Worm (Caenorhabditis elegans) whole organism, young adult: Measurements from ENCODE around the gene Y59C2A.2.

ENCODE experiments used
- B0336.3 ChIP-seq: fragments of 200-800 bp; sonication (Bioruptor generic); IDR thresholded peaks from 2 replicates; pipeline ENCODE4 v1.3.6; 2022; ENCODE audit warnings: missing genetic modification characterization, missing compliant biosample characterization
- D2030.7 ChIP-seq: fragments of 200-800 bp; sonication (Bioruptor generic); IDR thresholded peaks from 2 replicates; pipeline ENCODE4 v1.3.6; 2022; ENCODE audit warnings: missing genetic modification reagents, missing genetic modification characterization, missing compliant biosample characterization
- F57A8.1 ChIP-seq: fragments of 200-800 bp; sonication (Bioruptor generic); optimal IDR thresholded peaks from 2 replicates; lab custom pipeline; 2018; ENCODE audit warnings: mild to moderate bottlenecking, missing genetic modification characterization, moderate library complexity, missing compliant biosample characterization
- T07F8.4 ChIP-seq: sonication (generic microtip); optimal IDR thresholded peaks from 2 replicates; lab custom pipeline; 2016; ENCODE audit warnings: mild to moderate bottlenecking, missing genetic modification characterization, moderate library complexity, missing compliant biosample characterization
- ama-1 ChIP-seq, 3 experiments: fragments of 150-350 bp in 1 of 3; sonication (generic microtip) in 2 of 3; optimal IDR thresholded peaks; 2 replicates each; lab custom pipeline; 2014 to 2018; ENCODE audit warnings: missing biosample characterization in 2 of 3, missing genetic modification characterization in 2 of 3, missing genetic modification reagents in 2 of 3
- attf-3 ChIP-seq: fragments of 200-800 bp; sonication (Bioruptor generic); conservative IDR thresholded peaks from 2 replicates; pipeline ENCODE4 v1.3.6; 2022; ENCODE audit warnings: missing genetic modification reagents, missing genetic modification characterization, missing compliant biosample characterization
- hlh-12 ChIP-seq: sonication (generic microtip); optimal IDR thresholded peaks from 2 replicates; lab custom pipeline; 2016; ENCODE audit warnings: missing genetic modification characterization, missing compliant biosample characterization
- hrde-1 ChIP-seq: sonication (generic microtip); optimal IDR thresholded peaks from 2 replicates; lab custom pipeline; 2016; ENCODE audit warnings: missing genetic modification characterization, mild to moderate bottlenecking, missing compliant biosample characterization, moderate library complexity, missing genotype, missing genetic modification reagents, borderline replicate concordance
- nfya-1 ChIP-seq: sonication (generic microtip); optimal IDR thresholded peaks from 2 replicates; lab custom pipeline; 2017; ENCODE audit warnings: antibody characterized with exemption, missing compliant biosample characterization, missing genetic modification characterization, borderline replicate concordance; ENCODE audit not compliant: insufficient read depth
- nhr-90 ChIP-seq: sonication (generic microtip); optimal IDR thresholded peaks from 2 replicates; lab custom pipeline; 2016; ENCODE audit warnings: missing genotype, mild to moderate bottlenecking, missing genetic modification characterization, missing compliant biosample characterization
- sdz-38 ChIP-seq: sonication (generic microtip); optimal IDR thresholded peaks from 2 replicates; lab custom pipeline; 2016; ENCODE audit warnings: missing genotype, missing genetic modification characterization, missing compliant biosample characterization
- sea-2 ChIP-seq: fragments of 200-800 bp; sonication (Bioruptor generic); IDR thresholded peaks from 2 replicates; pipeline ENCODE4 v1.3.6; 2022; ENCODE audit warnings: missing genetic modification characterization, missing compliant biosample characterization

ce11 chrII:2243342-2243741 lies 39.4 kb upstream of the Y59C2A.2 start, which contains the start of gene F54A3.2:
- TF ChIP-seq D2030.7 (GFP tag; lab: Robert Waterston, UW) = no peak
- no peak for TF ChIP-seq attf-3 (GFP tag; lab: Robert Waterston, UW)
- TF ChIP-seq sea-2 (GFP tag; lab: Robert Waterston, UW) = no peak
- TF ChIP-seq hlh-12 (tag; lab: Kevin White, UChicago) = no peak
- no peak for TF ChIP-seq B0336.3 (GFP tag; lab: Robert Waterston, UW)
- no peak for TF ChIP-seq hrde-1 (tag; lab: Kevin White, UChicago)
- no peak for TF ChIP-seq sdz-38 (tag; lab: Kevin White, UChicago)
- no peak for TF ChIP-seq T07F8.4 (tag; lab: Kevin White, UChicago)
- no peak for TF ChIP-seq F57A8.1 (GFP tag; lab: Kevin White, UChicago)
- no peak for TF ChIP-seq nhr-90 (tag; lab: Kevin White, UChicago)
- no peak for TF ChIP-seq ama-1 (optimal IDR thresholded peaks at IDR 0.05; lab: Kevin White, UChicago)
- no peak for TF ChIP-seq ama-1 (GFP tag; optimal IDR thresholded peaks at IDR 0.05; lab: Kevin White, UChicago)
- no peak for TF ChIP-seq nfya-1 (tag; lab: Kevin White, UChicago)
